Worm (Caenorhabditis elegans): ENCODE measurements around the gene degl-2.

degl-2 gene

ce11 chrIV:9668103-9668672 is 24.9 kb downstream of the degl-2 start (continued):
- no peak for TF ChIP-seq gei-8 (GFP tag; optimal IDR thresholded peaks at IDR 0.05)
- TF ChIP-seq php-3 (GFP tag; IDR thresholded peaks at IDR 0.05) = no peak
- TF ChIP-seq lin-1 (GFP tag; IDR thresholded peaks at IDR 0.05) = no peak
- no peak for TF ChIP-seq zfp-2 (tag; optimal IDR thresholded peaks at IDR 0.05)
- TF ChIP-seq nhr-237 (tag; optimal IDR thresholded peaks at IDR 0.05) = no peak
- TF ChIP-seq mep-1 (tag; optimal IDR thresholded peaks at IDR 0.05) = peak; percentile 19
- no peak for TF ChIP-seq lir-3 (tag; optimal IDR thresholded peaks at IDR 0.05)
- TF ChIP-seq lsy-2 (tag; optimal IDR thresholded peaks at IDR 0.05) = peak in 1 of 2 experiments; percentile 20
- TF ChIP-seq tag-97 (GFP tag; IDR thresholded peaks at IDR 0.05) = no peak
- TF ChIP-seq ceh-28 (tag; optimal IDR thresholded peaks at IDR 0.05) = no peak
- no peak for TF ChIP-seq nhr-102 (tag; optimal IDR thresholded peaks at IDR 0.05)
- peak in 1 of 2 experiments; percentile 38 for TF ChIP-seq mdl-1 (tag; optimal IDR thresholded peaks at IDR 0.05)
- TF ChIP-seq set-16 (GFP tag; IDR thresholded peaks at IDR 0.05) = no peak
- TF ChIP-seq mxl-3 (GFP tag; optimal IDR thresholded peaks at IDR 0.05) = no peak
- no peak for TF ChIP-seq spr-3 (GFP tag; optimal IDR thresholded peaks at IDR 0.05)
- no peak for TF ChIP-seq nhr-6 (tag; optimal IDR thresholded peaks at IDR 0.05)
- TF ChIP-seq ces-1 (GFP tag; optimal IDR thresholded peaks at IDR 0.05) = no peak
- TF ChIP-seq zip-2 (tag; optimal IDR thresholded peaks at IDR 0.05) = no peak
- no peak for TF ChIP-seq ctbp-1 (GFP tag; IDR thresholded peaks at IDR 0.05)
- no peak for TF ChIP-seq saeg-2 (GFP tag; IDR thresholded peaks at IDR 0.05)
- TF ChIP-seq nhr-111 (GFP tag; optimal IDR thresholded peaks at IDR 0.05) = no peak
- TF ChIP-seq attf-4 (tag; optimal IDR thresholded peaks at IDR 0.05) = no peak
- no peak for TF ChIP-seq mdt-29 (GFP tag; IDR thresholded peaks at IDR 0.05)
- TF ChIP-seq zip-11 (GFP tag; IDR thresholded peaks at IDR 0.05) = no peak
- TF ChIP-seq ceh-82 (tag; optimal IDR thresholded peaks at IDR 0.05) = no peak
- TF ChIP-seq nhr-77 (tag; optimal IDR thresholded peaks at IDR 0.05) = peak; percentile 13
- TF ChIP-seq daf-16 (GFP tag; optimal IDR thresholded peaks at IDR 0.05) = no peak
- TF ChIP-seq daf-16 (tag; optimal IDR thresholded peaks at IDR 0.05) = peak; percentile 94
- TF ChIP-seq daf-8 (GFP tag; IDR thresholded peaks at IDR 0.05) = no peak
- no peak for TF ChIP-seq Y105C5A.15 (GFP tag; IDR thresholded peaks at IDR 0.05)
- TF ChIP-seq madf-9 (GFP tag; conservative IDR thresholded peaks at IDR 0.05) = no peak
- TF ChIP-seq duxl-1 (tag; optimal IDR thresholded peaks at IDR 0.05; ENCODE audit: poor library complexity) = no peak
- no peak for TF ChIP-seq hif-1 (tag; optimal IDR thresholded peaks at IDR 0.05)
- peak; percentile 61 for TF ChIP-seq hlh-11 (tag; optimal IDR thresholded peaks at IDR 0.05)
- TF ChIP-seq jun-1 (tag; optimal IDR thresholded peaks at IDR 0.05) = no peak
- peak; percentile 61 for TF ChIP-seq nhr-28 (tag; optimal IDR thresholded peaks at IDR 0.05)

ce11 chrIV:9669969-9670368 is 26.7 kb downstream of the degl-2 start:
- TF ChIP-seq mdl-1 (tag; optimal IDR thresholded peaks at IDR 0.05) (peak; percentile 24 to 80), rbr-2 (tag; optimal IDR thresholded peaks at IDR 0.05) (no peak), dve-1 (tag; optimal IDR thresholded peaks at IDR 0.05; ENCODE audit: insufficient read depth) (peak; percentile 37), unc-62 (GFP tag; optimal IDR thresholded peaks at IDR 0.05 in 1 of 2) (peak in 1 of 2 experiments; percentile 87), unc-62 (tag; optimal IDR thresholded peaks at IDR 0.05) (no peak), hif-1 (tag; optimal IDR thresholded peaks at IDR 0.05) (no peak), spr-3 (GFP tag; optimal IDR thresholded peaks at IDR 0.05) (no peak), nhr-28 (tag; optimal IDR thresholded peaks at IDR 0.05) (peak; percentile 81), cey-2 (tag; optimal IDR thresholded peaks at IDR 0.05; ENCODE audit: borderline replicate concordance, insufficient read depth) (no peak), hlh-30 (tag; optimal IDR thresholded peaks at IDR 0.05; ENCODE audit: insufficient read depth) (peak; percentile 77), snpc-1.2 (GFP tag; IDR thresholded peaks at IDR 0.05) (no peak), lin-29 (GFP tag; IDR thresholded peaks at IDR 0.05) (no peak), nhr-6 (tag; optimal IDR thresholded peaks at IDR 0.05) (no peak), ceh-44 (GFP tag; IDR thresholded peaks at IDR 0.05) (no peak), dmd-6 (GFP tag; IDR thresholded peaks at IDR 0.05) (peak; percentile 56), mep-1 (tag; optimal IDR thresholded peaks at IDR 0.05) (peak; percentile 5), mxl-3 (GFP tag; optimal IDR thresholded peaks at IDR 0.05) (peak; percentile 67), lsy-2 (tag; optimal IDR thresholded peaks at IDR 0.05) (peak in 1 of 2 experiments; percentile 48), F37D6.2 (tag; optimal IDR thresholded peaks at IDR 0.05) (no peak), nhr-77 (tag; optimal IDR thresholded peaks at IDR 0.05) (no peak), saeg-2 (GFP tag; IDR thresholded peaks at IDR 0.05) (0 out of 2 replicates have a peak, but pooled peaks have one; percentile 42), ceh-28 (tag; optimal IDR thresholded peaks at IDR 0.05) (no peak), zfp-3 (GFP tag; conservative IDR thresholded peaks at IDR 0.05) (no peak), hmg-1.1 (GFP tag; IDR thresholded peaks at IDR 0.05) (peak; percentile 43; the same call in 1 of the 2 replicates), hlh-11 (tag; optimal IDR thresholded peaks at IDR 0.05) (peak; percentile 81)

Measured in whole organism, L4 larva.